Worm (Caenorhabditis elegans) whole organism, late embryonic: ENCODE data around the gene Y1B5A.1.

Experiments
- ama-1 ChIP-seq: fragments of 150-350 bp; optimal IDR thresholded peaks from 2 replicates; lab custom pipeline; 2014
- ceh-24 ChIP-seq: sonication (generic microtip); optimal IDR thresholded peaks from 2 replicates; lab custom pipeline; 2016; ENCODE audit warnings: mild to moderate bottlenecking, missing genetic modification characterization, missing compliant biosample characterization

- TF ChIP-seq ama-1 (lab: Kevin White, UChicago) (no peak), ceh-24 (tag; lab: Kevin White, UChicago) (no peak)
Measured at ce11 chrX:7099049-7099448, 13.9 kb downstream of the Y1B5A.1 start.
